Fruit fly (Drosophila melanogaster) whole organism, embryonic: ENCODE data around the gene Npc2a.

Source experiments
- Ada2b ChIP-seq: fragments of 200-800 bp; sonication (Bioruptor generic); IDR thresholded peaks from 2 replicates; pipeline ENCODE4 v1.3.6; 2022; ENCODE audit warnings: missing biosample characterization, missing genetic modification characterization
- Aef1 ChIP-seq: fragments of 200-800 bp; sonication (Bioruptor generic); IDR thresholded peaks from 3 replicates; pipeline ENCODE4 v1.3.6; 2022; ENCODE audit warnings: missing biosample characterization, missing genetic modification characterization
- Atf-2 ChIP-seq: fragments of 200-800 bp; sonication (Bioruptor generic); optimal IDR thresholded peaks from 2 replicates; lab custom pipeline; 2016; ENCODE audit warnings: missing biosample characterization, missing genetic modification characterization
- Atf6 ChIP-seq: fragments of 200-800 bp; sonication (Bioruptor generic); IDR thresholded peaks from 2 replicates; pipeline ENCODE4 v1.3.6; 2022; ENCODE audit warnings: missing biosample characterization, missing genetic modification characterization
- CG10147 ChIP-seq: fragments of 200-800 bp; sonication (Bioruptor generic); optimal IDR thresholded peaks from 2 replicates; lab custom pipeline; 2019; ENCODE audit warnings: missing biosample characterization, mild to moderate bottlenecking, missing genetic modification characterization, moderate library complexity
- CG10654 ChIP-seq: fragments of 200-800 bp; sonication (Bioruptor generic); optimal IDR thresholded peaks from 2 replicates; lab custom pipeline; 2016; ENCODE audit warnings: missing biosample characterization, missing genetic modification characterization
- CG11247 ChIP-seq: fragments of 200-800 bp; sonication (Bioruptor generic); IDR thresholded peaks from 2 replicates; pipeline ENCODE4 v1.3.6; 2022; ENCODE audit warnings: missing biosample characterization, missing genetic modification characterization
- CG12769 ChIP-seq: fragments of 200-800 bp; sonication (Bioruptor generic); optimal IDR thresholded peaks from 2 replicates; lab custom pipeline; 2019; ENCODE audit warnings: missing biosample characterization, mild to moderate bottlenecking, missing genetic modification characterization, moderate library complexity
- CG13296 ChIP-seq: fragments of 200-800 bp; sonication (Bioruptor generic); optimal IDR thresholded peaks from 3 replicates; lab custom pipeline; 2018; ENCODE audit warnings: missing biosample characterization, mild to moderate bottlenecking, missing genetic modification characterization
- CG14860 ChIP-seq: fragments of 200-800 bp; sonication (Bioruptor generic); IDR thresholded peaks from 3 replicates; pipeline ENCODE4 v1.3.6; 2022; ENCODE audit warnings: missing biosample characterization, missing genetic modification characterization; ENCODE audit not compliant: partially characterized antibody
- CG15696 ChIP-seq: fragments of 200-800 bp; sonication (Bioruptor generic); optimal IDR thresholded peaks from 2 replicates; lab custom pipeline; 2019; ENCODE audit warnings: missing biosample characterization, mild to moderate bottlenecking, missing genetic modification characterization, moderate library complexity
- CG17361 ChIP-seq: fragments of 200-800 bp; sonication (Bioruptor generic); IDR thresholded peaks from 3 replicates; pipeline ENCODE4 v1.3.6; 2022; ENCODE audit warnings: missing biosample characterization, missing genetic modification characterization
- CG2678 ChIP-seq: fragments of 200-800 bp; sonication (Bioruptor generic); optimal IDR thresholded peaks from 3 replicates; lab custom pipeline; 2019; ENCODE audit warnings: missing biosample characterization, mild to moderate bottlenecking, missing genetic modification characterization, moderate library complexity
- CG31388 ChIP-seq: fragments of 200-800 bp; sonication (Bioruptor generic); optimal IDR thresholded peaks from 2 replicates; lab custom pipeline; 2016; ENCODE audit warnings: missing biosample characterization, missing genetic modification characterization
- CG4328 ChIP-seq: fragments of 200-800 bp; sonication (Bioruptor generic); optimal IDR thresholded peaks from 3 replicates; lab custom pipeline; 2017; ENCODE audit warnings: missing biosample characterization, missing genetic modification reagents, missing genetic modification characterization
- CG4424 ChIP-seq: fragments of 200-800 bp; sonication (Bioruptor generic); optimal IDR thresholded peaks from 3 replicates; lab custom pipeline; 2016; ENCODE audit warnings: missing biosample characterization, missing genetic modification characterization
- CG6272 ChIP-seq: fragments of 200-800 bp; sonication (Bioruptor generic); IDR thresholded peaks from 2 replicates; pipeline ENCODE4 v1.3.6; 2022; ENCODE audit warnings: missing biosample characterization, missing genetic modification characterization
- CG9727 ChIP-seq: fragments of 200-800 bp; sonication (Bioruptor generic); optimal IDR thresholded peaks from 3 replicates; lab custom pipeline; 2017; ENCODE audit warnings: missing biosample characterization, mild to moderate bottlenecking, missing genetic modification characterization
- Camta ChIP-seq: fragments of 200-800 bp; sonication (Bioruptor generic); optimal IDR thresholded peaks from 2 replicates; lab custom pipeline; 2016; ENCODE audit warnings: missing biosample characterization, missing genetic modification characterization
- D19B ChIP-seq: fragments of 200-800 bp; sonication (Bioruptor generic); optimal IDR thresholded peaks from 2 replicates; lab custom pipeline; 2017; ENCODE audit warnings: missing biosample characterization, mild to moderate bottlenecking, missing genetic modification characterization
- Dbx ChIP-seq: fragments of 200-800 bp; sonication (Bioruptor generic); IDR thresholded peaks from 3 replicates; pipeline ENCODE4 v1.3.6; 2022; ENCODE audit warnings: missing biosample characterization, missing genetic modification characterization
- Gug ChIP-seq: fragments of 200-800 bp; sonication (Bioruptor generic); IDR thresholded peaks from 4 replicates; pipeline ENCODE4 v1.3.6; 2022; ENCODE audit warnings: missing biosample characterization, missing genetic modification characterization
- HLH3B ChIP-seq: fragments of 200-800 bp; sonication (Bioruptor generic); IDR thresholded peaks from 2 replicates; pipeline ENCODE4 v1.3.6; 2022; ENCODE audit warnings: missing biosample characterization, missing genetic modification characterization
- HLHmδ ChIP-seq: fragments of 200-800 bp; sonication (Bioruptor generic); optimal IDR thresholded peaks from 2 replicates; lab custom pipeline; 2018; ENCODE audit warnings: missing biosample characterization, mild to moderate bottlenecking, missing genetic modification characterization, moderate library complexity
- Hsf ChIP-seq: fragments of 200-800 bp; sonication (Bioruptor generic); optimal IDR thresholded peaks from 3 replicates; lab custom pipeline; 2016; ENCODE audit warnings: missing biosample characterization, missing genetic modification characterization
- MBD-R2 ChIP-seq: fragments of 200-800 bp; sonication (Bioruptor generic); IDR thresholded peaks from 2 replicates; pipeline ENCODE4 v1.3.6; 2022; ENCODE audit warnings: missing biosample characterization, missing genetic modification characterization
- NC2α ChIP-seq: fragments of 200-800 bp; sonication (Bioruptor generic); optimal IDR thresholded peaks from 2 replicates; lab custom pipeline; 2016; ENCODE audit warnings: missing biosample characterization, missing genetic modification characterization
- NfI ChIP-seq: fragments of 200-800 bp; sonication (Bioruptor generic); optimal IDR thresholded peaks from 3 replicates; lab custom pipeline; 2018; ENCODE audit warnings: missing biosample characterization, mild to moderate bottlenecking, missing genetic modification characterization, moderate library complexity
- Side ChIP-seq: fragments of 200-800 bp; sonication (Bioruptor generic); optimal IDR thresholded peaks from 2 replicates; lab custom pipeline; 2016; ENCODE audit warnings: missing biosample characterization, missing genetic modification characterization
- Sin3A ChIP-seq: fragments of >200 bp; optimal IDR thresholded peaks from 2 replicates; lab custom pipeline; 2018
- Spps ChIP-seq: fragments of 200-800 bp; sonication (Bioruptor generic); optimal IDR thresholded peaks from 2 replicates; lab custom pipeline; 2018; ENCODE audit warnings: missing biosample characterization, mild to moderate bottlenecking, missing genetic modification characterization
- Taf1 ChIP-seq: fragments of 200-800 bp; sonication (Bioruptor generic); IDR thresholded peaks from 2 replicates; pipeline ENCODE4 v1.3.6; 2022; ENCODE audit warnings: missing biosample characterization, missing genetic modification characterization
- bsh ChIP-seq, 2 experiments: fragments of 200-800 bp; sonication (Bioruptor generic); optimal IDR thresholded peaks; 2 replicates each; lab custom pipeline; 2017 to 2018; ENCODE audit warnings: mild to moderate bottlenecking in 2 of 2, missing biosample characterization in 2 of 2, missing genetic modification characterization in 2 of 2, moderate library complexity in 1 of 2
- cwo ChIP-seq: fragments of 200-800 bp; sonication (Bioruptor generic); optimal IDR thresholded peaks from 3 replicates; lab custom pipeline; 2017; ENCODE audit warnings: missing biosample characterization, missing genetic modification characterization, mild to moderate bottlenecking, moderate library complexity, missing genetic modification reagents
- dan ChIP-seq: fragments of 200-800 bp; sonication (Bioruptor generic); IDR thresholded peaks from 2 replicates; pipeline ENCODE4 v1.3.6; 2022; ENCODE audit warnings: missing biosample characterization, missing genetic modification characterization
- dimm ChIP-seq: fragments of 200-800 bp; sonication (Bioruptor generic); IDR thresholded peaks from 2 replicates; pipeline ENCODE4 v1.3.6; 2022; ENCODE audit warnings: missing biosample characterization, missing genetic modification characterization
- dmrt99B ChIP-seq: fragments of 200-800 bp; sonication (Bioruptor generic); optimal IDR thresholded peaks from 2 replicates; lab custom pipeline; 2018; ENCODE audit warnings: missing biosample characterization, mild to moderate bottlenecking, missing genetic modification characterization, moderate library complexity
- fd3F ChIP-seq: fragments of 200-800 bp; sonication (Bioruptor generic); optimal IDR thresholded peaks from 2 replicates; lab custom pipeline; 2018; ENCODE audit warnings: missing biosample characterization, mild to moderate bottlenecking, missing genetic modification characterization, moderate library complexity
- inv ChIP-seq: fragments of 200-800 bp; sonication (Bioruptor generic); IDR thresholded peaks from 2 replicates; pipeline ENCODE4 v1.3.6; 2022; ENCODE audit warnings: missing biosample characterization, missing genetic modification characterization; ENCODE audit not compliant: partially characterized antibody
- pzg ChIP-seq: fragments of 200-800 bp; sonication (Bioruptor generic); optimal IDR thresholded peaks from 3 replicates; lab custom pipeline; 2018; ENCODE audit warnings: missing biosample characterization, mild to moderate bottlenecking, missing genetic modification characterization, moderate library complexity
- ranshi ChIP-seq: fragments of 200-800 bp; sonication (Bioruptor generic); IDR thresholded peaks from 2 replicates; pipeline ENCODE4 v1.3.6; 2022; ENCODE audit warnings: missing biosample characterization, missing genetic modification characterization
- rib ChIP-seq: fragments of 200-800 bp; sonication (Bioruptor generic); IDR thresholded peaks from 2 replicates; pipeline ENCODE4 v1.3.6; 2022; ENCODE audit warnings: missing biosample characterization, missing genetic modification characterization
- ro ChIP-seq: fragments of 200-800 bp; sonication (Bioruptor generic); IDR thresholded peaks from 2 replicates; pipeline ENCODE4 v1.3.6; 2022; ENCODE audit warnings: missing biosample characterization, missing genetic modification characterization
- shn ChIP-seq: fragments of 200-800 bp; sonication (Bioruptor generic); optimal IDR thresholded peaks from 3 replicates; lab custom pipeline; 2016; ENCODE audit warnings: missing biosample characterization, missing genetic modification characterization
- sisA ChIP-seq: fragments of 200-800 bp; sonication (Bioruptor generic); IDR thresholded peaks from 2 replicates; pipeline ENCODE4 v1.3.6; 2022; ENCODE audit warnings: missing biosample characterization, missing genetic modification characterization
- ssp ChIP-seq: fragments of 200-800 bp; sonication (Bioruptor generic); IDR thresholded peaks from 2 replicates; pipeline ENCODE4 v1.3.6; 2022; ENCODE audit warnings: missing biosample characterization, missing genetic modification characterization
- tgo ChIP-seq: fragments of 200-800 bp; sonication (Bioruptor generic); IDR thresholded peaks from 3 replicates; pipeline ENCODE4 v1.3.6; 2022; ENCODE audit warnings: missing biosample characterization, missing genetic modification characterization
- ttk ChIP-seq: fragments of 200-800 bp; sonication (Bioruptor generic); IDR thresholded peaks from 2 replicates; pipeline ENCODE4 v2.1.2; 2022; ENCODE audit warnings: missing biosample characterization, missing genetic modification characterization
- wor ChIP-seq: fragments of 200-800 bp; sonication (Bioruptor generic); IDR thresholded peaks from 2 replicates; pipeline ENCODE4 v1.3.6; 2022; ENCODE audit warnings: missing biosample characterization, missing genetic modification characterization

Npc2a gene

DNA sequence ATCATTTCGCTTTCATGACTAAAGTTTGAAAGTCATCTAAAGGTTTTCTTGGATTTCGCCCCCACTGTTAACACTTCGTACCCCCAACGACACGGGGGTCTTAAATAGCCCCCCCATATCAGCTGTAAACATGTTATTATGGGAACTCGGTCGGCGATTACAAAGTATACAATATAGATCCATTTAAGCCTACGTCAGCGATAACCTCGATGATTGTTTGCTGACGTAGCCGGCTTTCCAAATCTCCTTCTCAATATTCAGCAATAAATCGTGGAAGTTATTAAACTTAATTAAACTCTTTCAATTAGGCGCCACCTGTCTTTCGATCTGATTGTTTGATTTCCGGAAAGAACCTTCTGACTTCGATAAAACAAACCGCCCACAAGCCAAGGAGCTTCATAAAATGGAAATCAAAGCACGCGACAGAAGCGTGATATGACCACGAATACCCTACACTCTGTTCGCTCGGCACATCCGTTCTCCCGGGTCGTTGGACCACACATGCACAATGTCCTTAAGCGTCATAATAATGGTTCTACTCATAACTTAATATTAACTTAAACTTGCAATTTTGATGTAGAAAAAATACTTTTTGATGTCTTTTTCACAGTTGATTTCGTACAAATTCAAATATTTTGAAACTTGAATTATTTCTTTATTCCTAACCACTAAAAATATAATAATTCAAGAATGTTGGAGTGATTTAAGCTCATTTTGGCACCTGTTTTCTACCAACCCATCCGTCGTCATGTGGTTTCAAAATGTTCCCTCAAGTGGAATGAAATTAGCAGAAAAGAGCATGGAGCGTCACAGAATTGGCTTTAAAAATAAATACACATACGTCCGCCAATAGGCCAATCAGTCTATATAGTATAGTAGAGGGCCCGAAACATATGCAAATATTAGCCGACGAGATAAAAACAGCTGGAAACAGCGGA, 1.5 kb upstream of the Npc2a start (continued):
- TF ChIP-seq dmrt99B (tag; lab: Kevin White, UChicago) (peak; percentile 66), Atf6 (GFP tag; lab: Robert Waterston, UW) (0 out of 2 replicates have a peak, but pooled peaks have one; percentile 43), CG2678 (tag; lab: Kevin White, UChicago) (peak; percentile 66), CG9727 (GFP tag; lab: Kevin White, UChicago) (peak; percentile 47), bsh (GFP tag; optimal IDR thresholded peaks at IDR 0.05; lab: Kevin White, UChicago) (peak in 1 of 2 experiments; percentile 19), CG6272 (no peak), ttk (GFP tag; lab: Robert Waterston, UW) (0 out of 2 replicates have a peak, but pooled peaks have one; percentile 24), ro (GFP tag; lab: Robert Waterston, UW) (no peak), MBD-R2 (GFP tag; lab: Robert Waterston, UW) (peak; percentile 28; the same call in 1 of the 2 replicates), Side (GFP tag; lab: Kevin White, UChicago) (peak; percentile 44), CG14860 (GFP tag; lab: Robert Waterston, UW) (no peak), CG17361 (GFP tag; lab: Robert Waterston, UW) (peak; percentile 41; the same call in 1 of the 3 replicates), CG4424 (GFP tag; lab: Kevin White, UChicago) (peak; percentile 1), ssp (no peak), dimm (GFP tag; lab: Robert Waterston, UW) (no peak), D19B (peak; percentile 53), CG4328 (GFP tag; lab: Kevin White, UChicago) (peak; percentile 26), HLH3B (peak; percentile 58; the same call in 1 of the 2 replicates), wor (no peak), CG10654 (peak; percentile 12), Hsf (GFP tag; lab: Kevin White, UChicago) (peak; percentile 50), CG12769 (tag; lab: Kevin White, UChicago) (peak; percentile 47), Sin3A (lab: Kevin White, UChicago) (no peak), rib (no peak; the same call in 1 of the 2 replicates), inv (no peak), Taf1 (GFP tag; lab: Robert Waterston, UW) (no peak), CG31388 (GFP tag; lab: Kevin White, UChicago) (no peak), shn (GFP tag; lab: Kevin White, UChicago) (peak; percentile 6), NfI (GFP tag; lab: Kevin White, UChicago) (peak; percentile 57), CG15696 (no peak), Dbx (GFP tag; lab: Robert Waterston, UW) (peak; percentile 65; the same call in 2 of the 3 replicates), Aef1 (GFP tag; lab: Robert Waterston, UW) (peak; percentile 48; the same call in 2 of the 3 replicates), Gug (GFP tag; lab: Robert Waterston, UW) (peak; percentile 62; the same call in 1 of the 4 replicates), cwo (GFP tag; lab: Kevin White, UChicago) (peak; percentile 95), Spps (tag; lab: Kevin White, UChicago) (no peak), Camta (peak; percentile 2), CG11247 (peak; percentile 59), sisA (GFP tag; lab: Robert Waterston, UW) (peak; percentile 39; the same call in 1 of the 2 replicates), HLHmδ (GFP tag; lab: Kevin White, UChicago) (no peak), CG10147 (GFP tag; lab: Kevin White, UChicago) (no peak), CG13296 (GFP tag; lab: Kevin White, UChicago) (peak; percentile 16), dan (GFP tag; lab: Robert Waterston, UW) (no peak), ranshi (GFP tag; lab: Robert Waterston, UW) (0 out of 2 replicates have a peak, but pooled peaks have one; percentile 24), NC2α (GFP tag; lab: Kevin White, UChicago) (no peak), fd3F (GFP tag; lab: Kevin White, UChicago) (peak; percentile 31), tgo (GFP tag; lab: Robert Waterston, UW) (peak; percentile 41; the same call in 1 of the 3 replicates), Ada2b (GFP tag; lab: Robert Waterston, UW) (peak; percentile 49; the same call in 1 of the 2 replicates), pzg (peak; percentile 5), Atf-2 (GFP tag; lab: Kevin White, UChicago) (peak; percentile 15)
